Comparison of ENCODE assay signal across 2 fruit fly cellular contexts in the genomic region with DNA sequence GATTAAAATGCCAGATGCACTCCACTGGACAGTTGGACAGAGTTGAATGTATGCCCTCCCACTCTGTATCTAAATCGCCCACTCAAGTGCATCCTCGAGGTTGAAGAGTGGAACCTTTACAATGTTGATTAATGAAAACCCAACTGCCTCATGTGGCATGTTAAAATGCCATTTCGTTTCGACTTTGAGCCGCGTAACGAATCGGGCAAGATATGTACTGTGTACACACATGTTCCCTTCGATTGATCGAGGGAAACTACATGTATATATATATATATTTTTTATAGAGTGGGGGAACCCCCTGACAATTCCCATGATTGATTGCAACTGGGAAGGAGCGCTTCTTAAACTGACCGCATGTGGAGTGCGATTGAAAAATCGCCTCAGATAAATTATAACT.
A peak's percentile ranks its signal among the peaks of the same experiment; 100 is the strongest.
TF ChIP-seq lines count a peak whose summit lies in the region.

No protein-coding gene starts in this region.

- no peak for TF ChIP-seq CTCF in whole organism, embryonic (GFP tag; optimal IDR thresholded peaks at IDR 0.05; lab: Kevin White, UChicago)

TF ChIP-seq in whole organism, embryonic, 481 proteins besides CTCF, POLR2A, EP300 and RAD21:
- TF ChIP-seq nom (GFP tag; optimal IDR thresholded peaks at IDR 0.05; lab: Kevin White, UChicago) (no peak), twi (tag; optimal IDR thresholded peaks at IDR 0.05; lab: Kevin White, UChicago) (peak; percentile 71), lbe (GFP tag; optimal IDR thresholded peaks at IDR 0.05; lab: Kevin White, UChicago) (no peak), sc (optimal IDR thresholded peaks at IDR 0.05; lab: Kevin White, UChicago) (no peak), sc (GFP tag; optimal IDR thresholded peaks at IDR 0.05; lab: Kevin White, UChicago) (no peak), CG3838 (GFP tag; optimal IDR thresholded peaks at IDR 0.05; lab: Kevin White, UChicago) (no peak), CG31365 (tag; optimal IDR thresholded peaks at IDR 0.05; lab: Kevin White, UChicago) (no peak), CG17359 (tag; optimal IDR thresholded peaks at IDR 0.05; lab: Kevin White, UChicago) (no peak), Med (GFP tag; lab: Kevin White, UChicago) (peak; percentile 42), phol (tag; optimal IDR thresholded peaks at IDR 0.05; lab: Kevin White, UChicago) (no peak), Kr (GFP tag; optimal IDR thresholded peaks at IDR 0.05; lab: Kevin White, UChicago) (no peak), eyg (GFP tag; optimal IDR thresholded peaks at IDR 0.05; lab: Kevin White, UChicago) (no peak), gem (tag; optimal IDR thresholded peaks at IDR 0.05; lab: Kevin White, UChicago) (no peak), crol (GFP tag; IDR thresholded peaks at IDR 0.05; lab: Robert Waterston, UW) (no peak), Sry-δ (GFP tag; optimal IDR thresholded peaks at IDR 0.05; lab: Kevin White, UChicago) (no peak), CG9215 (GFP tag; IDR thresholded peaks at IDR 0.05; lab: Robert Waterston, UW) (no peak), tgo (GFP tag; IDR thresholded peaks at IDR 0.05; lab: Robert Waterston, UW) (no peak), CG17186 (GFP tag; optimal IDR thresholded peaks at IDR 0.05; lab: Kevin White, UChicago) (no peak), CG7556 (GFP tag; optimal IDR thresholded peaks at IDR 0.05; lab: Kevin White, UChicago) (no peak), pros (GFP tag; optimal IDR thresholded peaks at IDR 0.05; lab: Kevin White, UChicago) (peak; percentile 15), CG8924 (tag; optimal IDR thresholded peaks at IDR 0.05; lab: Kevin White, UChicago) (no peak), CG33213 (GFP tag; optimal IDR thresholded peaks at IDR 0.05; lab: Kevin White, UChicago) (no peak), kah (GFP tag; optimal IDR thresholded peaks at IDR 0.05; lab: Kevin White, UChicago) (no peak), MESR4 (GFP tag; optimal IDR thresholded peaks at IDR 0.05; lab: Kevin White, UChicago) (no peak), NFAT (GFP tag; IDR thresholded peaks at IDR 0.05; lab: Robert Waterston, UW) (no peak), Xbp1 (GFP tag; optimal IDR thresholded peaks at IDR 0.05; lab: Kevin White, UChicago) (no peak), sna (GFP tag; IDR thresholded peaks at IDR 0.05; lab: Robert Waterston, UW; ENCODE audit: partially characterized antibody) (no peak), otp (GFP tag; IDR thresholded peaks at IDR 0.05; lab: Robert Waterston, UW) (no peak), lab (GFP tag; optimal IDR thresholded peaks at IDR 0.05; lab: Kevin White, UChicago) (peak; percentile 13), gsb-n (tag; optimal IDR thresholded peaks at IDR 0.05; lab: Kevin White, UChicago) (peak; percentile 53), Nf-YC (tag; optimal IDR thresholded peaks at IDR 0.05; lab: Kevin White, UChicago) (no peak), CG4854 (GFP tag; optimal IDR thresholded peaks at IDR 0.05; lab: Kevin White, UChicago) (no peak), disco-r (GFP tag; optimal IDR thresholded peaks at IDR 0.05; lab: Kevin White, UChicago) (no peak)

TF ChIP-seq in whole organism, prepupa, 60 proteins besides CTCF, POLR2A, EP300 and RAD21:
- TF ChIP-seq CG6276 (GFP tag; optimal IDR thresholded peaks at IDR 0.05; lab: Kevin White, UChicago), result no peak
- no peak for TF ChIP-seq CG10669 (GFP tag; optimal IDR thresholded peaks at IDR 0.05; lab: Kevin White, UChicago)
- TF ChIP-seq dsx (GFP tag; optimal IDR thresholded peaks at IDR 0.05; lab: Kevin White, UChicago; ENCODE audit: poor library complexity, severe bottlenecking), result no peak
- TF ChIP-seq Eip78C (GFP tag; lab: Kevin White, UChicago), result peak; percentile 42
TF ChIP-seq in whole organism, prepupa: peak in this region for 1.
